Fruit fly (Drosophila melanogaster) whole organism, embryonic: ENCODE results near the gene CG6055.
A peak's percentile ranks its signal among the peaks of the same experiment; 100 is the strongest.

ENCODE experiments used
- ATbp ChIP-seq: fragments of 200-800 bp; sonication (Bioruptor generic); optimal IDR thresholded peaks from 2 replicates; lab custom pipeline; 2017; ENCODE audit warnings: missing biosample characterization, mild to moderate bottlenecking, missing genetic modification characterization, missing genetic modification reagents
- Abd-B ChIP-seq: fragments of 200-800 bp; sonication (Bioruptor generic); optimal IDR thresholded peaks from 2 replicates; lab custom pipeline; 2018; ENCODE audit warnings: missing biosample characterization, mild to moderate bottlenecking, missing genetic modification characterization, moderate library complexity
- Adf1 ChIP-seq: fragments of 200-800 bp; sonication (Bioruptor generic); IDR thresholded peaks from 2 replicates; pipeline ENCODE4 v1.3.6; 2022; ENCODE audit warnings: missing biosample characterization, missing genetic modification characterization
- CG10147 ChIP-seq: fragments of 200-800 bp; sonication (Bioruptor generic); optimal IDR thresholded peaks from 2 replicates; lab custom pipeline; 2019; ENCODE audit warnings: missing biosample characterization, mild to moderate bottlenecking, missing genetic modification characterization, moderate library complexity
- CG10959 ChIP-seq: fragments of 200-800 bp; sonication (Bioruptor generic); IDR thresholded peaks from 2 replicates; pipeline ENCODE4 v1.3.6; 2022; ENCODE audit warnings: missing biosample characterization, missing genetic modification characterization
- CG11504 ChIP-seq: fragments of 200-800 bp; sonication (Bioruptor generic); optimal IDR thresholded peaks from 3 replicates; lab custom pipeline; 2019; ENCODE audit warnings: missing biosample characterization, mild to moderate bottlenecking, missing genetic modification characterization, moderate library complexity
- CG11696 ChIP-seq: fragments of 200-800 bp; sonication (Bioruptor generic); IDR thresholded peaks from 2 replicates; pipeline ENCODE4 v1.3.6; 2022; ENCODE audit warnings: missing biosample characterization, missing genetic modification characterization
- CG13287 ChIP-seq: fragments of 200-800 bp; sonication (Bioruptor generic); IDR thresholded peaks from 2 replicates; pipeline ENCODE4 v1.3.6; 2022; ENCODE audit warnings: missing biosample characterization, missing genetic modification characterization; ENCODE audit not compliant: partially characterized antibody
- CG14050 ChIP-seq: fragments of 200-800 bp; sonication (Bioruptor generic); IDR thresholded peaks from 3 replicates; pipeline ENCODE4 v1.3.6; 2022; ENCODE audit warnings: missing biosample characterization, missing genetic modification characterization
- CG14710 ChIP-seq: fragments of 200-800 bp; sonication (Bioruptor generic); optimal IDR thresholded peaks from 3 replicates; lab custom pipeline; 2019; ENCODE audit warnings: missing biosample characterization, mild to moderate bottlenecking, missing genetic modification characterization, moderate library complexity
- CG1603 ChIP-seq: fragments of 200-800 bp; sonication (Bioruptor generic); optimal IDR thresholded peaks from 2 replicates; lab custom pipeline; 2019; ENCODE audit warnings: missing biosample characterization, mild to moderate bottlenecking, missing genetic modification characterization, moderate library complexity
- CG18011 ChIP-seq: fragments of 200-800 bp; sonication (Bioruptor generic); optimal IDR thresholded peaks from 2 replicates; lab custom pipeline; 2017; ENCODE audit warnings: missing biosample characterization, missing genetic modification characterization, mild to moderate bottlenecking, moderate library complexity, missing genotype
- CG1832 ChIP-seq: fragments of 200-800 bp; sonication (Bioruptor generic); optimal IDR thresholded peaks from 2 replicates; lab custom pipeline; 2017; ENCODE audit warnings: missing biosample characterization, mild to moderate bottlenecking, missing genetic modification characterization, inconsistent platforms
- CG30403 ChIP-seq: fragments of 200-800 bp; sonication (Bioruptor generic); optimal IDR thresholded peaks from 3 replicates; lab custom pipeline; 2016; ENCODE audit warnings: missing biosample characterization, missing genetic modification characterization
- CG3065 ChIP-seq: fragments of 200-800 bp; sonication (Bioruptor generic); optimal IDR thresholded peaks from 2 replicates; lab custom pipeline; 2016; ENCODE audit warnings: missing biosample characterization, missing genetic modification characterization
- CG33213 ChIP-seq: fragments of 200-800 bp; sonication (Bioruptor generic); optimal IDR thresholded peaks from 3 replicates; lab custom pipeline; 2016; ENCODE audit warnings: missing biosample characterization, missing genetic modification characterization
- CG33557 ChIP-seq: fragments of 200-800 bp; sonication (Bioruptor generic); optimal IDR thresholded peaks from 2 replicates; lab custom pipeline; 2019; ENCODE audit warnings: missing biosample characterization, mild to moderate bottlenecking, missing genetic modification characterization, moderate library complexity
- CG4404 ChIP-seq: fragments of 200-800 bp; sonication (Bioruptor generic); IDR thresholded peaks from 2 replicates; pipeline ENCODE4 v1.3.6; 2022; ENCODE audit warnings: missing biosample characterization, missing genetic modification characterization
- CG5953 ChIP-seq: fragments of 200-800 bp; sonication (Bioruptor generic); IDR thresholded peaks from 2 replicates; pipeline ENCODE4 v1.3.6; 2022; ENCODE audit warnings: missing biosample characterization, missing genetic modification characterization
- CG7372 ChIP-seq: fragments of 200-800 bp; sonication (Bioruptor generic); IDR thresholded peaks from 2 replicates; pipeline ENCODE4 v1.3.6; 2022; ENCODE audit warnings: missing biosample characterization, missing genetic modification characterization
- CG9876 ChIP-seq: fragments of 200-800 bp; sonication (Bioruptor generic); optimal IDR thresholded peaks from 2 replicates; lab custom pipeline; 2016; ENCODE audit warnings: missing biosample characterization, missing genetic modification characterization
- D ChIP-seq, 2 experiments: fragments of 200-800 bp in 1 of 2; fragments of >200 bp in 1 of 2; sonication (Bioruptor generic) in 1 of 2; optimal IDR thresholded peaks; 2 replicates in 1 of 2; 3 replicates in 1 of 2; lab custom pipeline; 2017; ENCODE audit warnings: mild to moderate bottlenecking in 1 of 2, missing biosample characterization in 1 of 2, missing genetic modification characterization in 1 of 2, missing genetic modification reagents in 1 of 2
- Fer3 ChIP-seq: fragments of 200-800 bp; sonication (Bioruptor generic); optimal IDR thresholded peaks from 2 replicates; lab custom pipeline; 2018; ENCODE audit warnings: missing biosample characterization, mild to moderate bottlenecking, missing genetic modification characterization, moderate library complexity
- Hey ChIP-seq: fragments of 200-800 bp; sonication (Bioruptor generic); optimal IDR thresholded peaks from 3 replicates; lab custom pipeline; 2018; ENCODE audit warnings: missing biosample characterization, mild to moderate bottlenecking, missing genetic modification characterization
- Lpt ChIP-seq: fragments of >200 bp; optimal IDR thresholded peaks from 2 replicates; lab custom pipeline; 2018; ENCODE audit warnings: missing biosample characterization, missing genetic modification characterization
- Mad ChIP-seq: fragments of 200-800 bp; sonication (Bioruptor generic); optimal IDR thresholded peaks from 2 replicates; lab custom pipeline; 2016; ENCODE audit warnings: missing biosample characterization, missing genetic modification characterization
- Mes4 ChIP-seq: fragments of 200-800 bp; sonication (Bioruptor generic); optimal IDR thresholded peaks from 2 replicates; lab custom pipeline; 2016; ENCODE audit warnings: missing biosample characterization, missing genetic modification characterization
- NFAT ChIP-seq: fragments of 200-800 bp; sonication (Bioruptor generic); IDR thresholded peaks from 2 replicates; pipeline ENCODE4 v1.3.6; 2022; ENCODE audit warnings: missing biosample characterization, missing genetic modification characterization
- Neu2 ChIP-seq: fragments of 200-800 bp; sonication (Bioruptor generic); optimal IDR thresholded peaks from 3 replicates; lab custom pipeline; 2016; ENCODE audit warnings: missing biosample characterization, missing genetic modification characterization, borderline replicate concordance
- NfI ChIP-seq: fragments of 200-800 bp; sonication (Bioruptor generic); optimal IDR thresholded peaks from 3 replicates; lab custom pipeline; 2018; ENCODE audit warnings: missing biosample characterization, mild to moderate bottlenecking, missing genetic modification characterization, moderate library complexity
- Ptx1 ChIP-seq: fragments of 200-800 bp; sonication (Bioruptor generic); IDR thresholded peaks from 2 replicates; pipeline ENCODE4 v1.3.6; 2022; ENCODE audit warnings: missing biosample characterization, missing genetic modification characterization
- az2 ChIP-seq: fragments of 200-800 bp; sonication (Bioruptor generic); optimal IDR thresholded peaks from 3 replicates; lab custom pipeline; 2016; ENCODE audit warnings: missing biosample characterization, missing genetic modification characterization
- bbx ChIP-seq: fragments of 200-800 bp; sonication (Bioruptor generic); IDR thresholded peaks from 2 replicates; pipeline ENCODE4 v1.3.6; 2022; ENCODE audit warnings: missing biosample characterization, missing genetic modification characterization; ENCODE audit not compliant: partially characterized antibody
- bigmax ChIP-seq: fragments of 200-800 bp; sonication (Bioruptor generic); optimal IDR thresholded peaks from 2 replicates; lab custom pipeline; 2018; ENCODE audit warnings: missing biosample characterization, mild to moderate bottlenecking, missing genetic modification characterization
- bsh ChIP-seq, 2 experiments: fragments of 200-800 bp; sonication (Bioruptor generic); optimal IDR thresholded peaks; 2 replicates each; lab custom pipeline; 2017 to 2018; ENCODE audit warnings: mild to moderate bottlenecking in 2 of 2, missing biosample characterization in 2 of 2, missing genetic modification characterization in 2 of 2, moderate library complexity in 1 of 2
- chif ChIP-seq, 2 experiments: fragments of 200-800 bp; sonication (Bioruptor generic); optimal IDR thresholded peaks; 3 replicates each; lab custom pipeline; 2016; ENCODE audit warnings: missing biosample characterization in 2 of 2, missing genetic modification characterization in 2 of 2
- dysf ChIP-seq: fragments of 200-800 bp; sonication (Bioruptor generic); IDR thresholded peaks from 3 replicates; pipeline ENCODE4 v1.3.6; 2022; ENCODE audit warnings: missing biosample characterization, missing genetic modification characterization
- esg ChIP-seq: fragments of 200-800 bp; sonication (Bioruptor generic); conservative IDR thresholded peaks from 2 replicates; pipeline ENCODE4 v1.3.6; 2022; ENCODE audit warnings: missing biosample characterization, missing genetic modification characterization
- fu2 ChIP-seq: fragments of 200-800 bp; sonication (Bioruptor generic); optimal IDR thresholded peaks from 2 replicates; lab custom pipeline; 2016; ENCODE audit warnings: missing biosample characterization, missing genetic modification characterization
- gce ChIP-seq: fragments of 200-800 bp; sonication (Bioruptor generic); IDR thresholded peaks from 3 replicates; pipeline ENCODE4 v1.3.6; 2022; ENCODE audit warnings: missing biosample characterization, missing genetic modification characterization
- gcm ChIP-seq: fragments of 200-800 bp; sonication (Bioruptor generic); optimal IDR thresholded peaks from 2 replicates; lab custom pipeline; 2019; ENCODE audit warnings: missing biosample characterization, mild to moderate bottlenecking, missing genetic modification characterization, moderate library complexity
- kay ChIP-seq: fragments of 200-800 bp; sonication (Bioruptor generic); optimal IDR thresholded peaks from 2 replicates; lab custom pipeline; 2016; ENCODE audit warnings: missing biosample characterization, missing genetic modification characterization
- onecut ChIP-seq: fragments of 200-800 bp; sonication (Bioruptor generic); IDR thresholded peaks from 2 replicates; pipeline ENCODE4 v1.3.6; 2022; ENCODE audit warnings: missing biosample characterization, missing genetic modification characterization
- p53 ChIP-seq: fragments of 200-800 bp; sonication (Bioruptor generic); optimal IDR thresholded peaks from 2 replicates; lab custom pipeline; 2016; ENCODE audit warnings: missing biosample characterization, missing genetic modification characterization
- psq ChIP-seq: fragments of 200-800 bp; sonication (Bioruptor generic); optimal IDR thresholded peaks from 2 replicates; lab custom pipeline; 2017; ENCODE audit warnings: missing biosample characterization, missing genetic modification characterization
- sna ChIP-seq: fragments of 200-800 bp; sonication (Bioruptor generic); IDR thresholded peaks from 2 replicates; pipeline ENCODE4 v1.3.6; 2022; ENCODE audit warnings: missing biosample characterization, missing genetic modification characterization; ENCODE audit not compliant: partially characterized antibody
- tgo ChIP-seq: fragments of 200-800 bp; sonication (Bioruptor generic); IDR thresholded peaks from 3 replicates; pipeline ENCODE4 v1.3.6; 2022; ENCODE audit warnings: missing biosample characterization, missing genetic modification characterization
- zen ChIP-seq: fragments of 200-800 bp; sonication (Bioruptor generic); optimal IDR thresholded peaks from 3 replicates; lab custom pipeline; 2018; ENCODE audit warnings: missing biosample characterization, mild to moderate bottlenecking, missing genetic modification characterization, moderate library complexity

Gene CG6055

DNA sequence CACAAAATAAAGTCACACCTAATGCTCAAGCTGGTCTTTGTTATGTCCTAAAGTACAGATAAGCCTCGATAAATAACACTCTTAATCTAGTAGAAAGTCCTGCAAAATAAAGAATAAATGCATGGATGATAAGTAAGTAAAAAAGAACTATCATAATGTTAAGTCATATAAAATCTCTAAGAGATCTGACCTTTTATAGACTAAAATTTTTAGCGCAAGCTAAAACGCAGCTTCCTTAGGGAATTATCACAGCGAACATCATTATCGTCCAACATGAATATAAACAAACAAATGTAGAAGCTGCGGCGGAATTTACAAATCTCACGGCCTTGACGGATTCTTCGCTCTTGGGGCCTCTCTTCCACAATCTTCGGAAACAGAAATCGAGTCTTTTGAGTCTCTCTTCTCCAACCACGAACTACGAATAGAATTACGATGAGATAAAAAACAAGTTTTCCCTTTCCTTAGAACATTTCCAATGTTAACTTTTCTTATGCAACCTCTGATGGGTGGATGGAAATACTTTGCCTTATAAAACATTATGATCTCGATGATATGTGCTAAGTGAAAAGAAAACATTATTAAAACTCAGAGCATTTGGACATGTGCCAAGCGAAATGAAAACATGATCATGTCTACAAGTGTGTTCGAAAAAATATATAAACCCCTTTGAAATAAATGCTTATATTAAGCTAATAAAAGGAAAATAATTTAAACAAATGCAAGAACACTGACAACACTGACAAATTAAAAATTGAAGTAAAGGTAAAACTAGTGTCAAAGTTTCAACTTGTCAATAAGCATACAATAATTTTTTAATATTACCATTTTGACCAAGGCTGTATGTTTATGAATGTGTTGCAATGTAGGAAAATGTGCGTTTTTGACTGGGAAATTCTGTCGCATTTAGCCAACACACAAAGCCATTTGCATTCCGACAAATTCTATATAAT, 28.3 kb downstream of the CG6055 start (continued):
- TF ChIP-seq Adf1 (peak; percentile 32; the same call in 1 of the 2 replicates), dysf (peak; percentile 79), bigmax (GFP tag; lab: Kevin White, UChicago) (no peak), esg (GFP tag; lab: Robert Waterston, UW) (peak; percentile 47), CG1832 (GFP tag; lab: Kevin White, UChicago) (no peak), CG3065 (GFP tag; lab: Kevin White, UChicago) (no peak), Mad (no peak), CG13287 (GFP tag; lab: Robert Waterston, UW) (no peak), Mes4 (no peak), Neu2 (GFP tag; lab: Kevin White, UChicago) (no peak), NfI (GFP tag; lab: Kevin White, UChicago) (no peak), CG33213 (no peak), CG30403 (GFP tag; lab: Kevin White, UChicago) (peak; percentile 54), CG7372 (GFP tag; lab: Robert Waterston, UW) (no peak), CG4404 (no peak), Lpt (GFP tag; lab: Kevin White, UChicago) (no peak), CG11504 (tag; lab: Kevin White, UChicago) (peak; percentile 62), sna (GFP tag; lab: Robert Waterston, UW) (no peak), CG10147 (GFP tag; lab: Kevin White, UChicago) (peak; percentile 32), az2 (peak; percentile 43), NFAT (no peak), bsh (GFP tag; optimal IDR thresholded peaks at IDR 0.05; lab: Kevin White, UChicago) (peak in 1 of 2 experiments; percentile 61), Abd-B (GFP tag; lab: Kevin White, UChicago) (no peak), Fer3 (tag; lab: Kevin White, UChicago) (no peak), bbx (no peak), fu2 (peak; percentile 8), gce (no peak), onecut (GFP tag; lab: Robert Waterston, UW) (peak; percentile 40), CG14050 (GFP tag; lab: Robert Waterston, UW) (no peak), CG18011 (GFP tag; lab: Kevin White, UChicago) (no peak), Hey (no peak), tgo (GFP tag; lab: Robert Waterston, UW) (peak; percentile 33; the same call in 1 of the 3 replicates), CG33557 (GFP tag; lab: Kevin White, UChicago) (peak; percentile 48), CG14710 (tag; lab: Kevin White, UChicago) (no peak), kay (no peak), CG11696 (GFP tag; lab: Robert Waterston, UW) (peak; percentile 70), Ptx1 (peak; percentile 26; the same call in 1 of the 2 replicates), chif (GFP tag; optimal IDR thresholded peaks at IDR 0.05; lab: Kevin White, UChicago) (no peak), gcm (peak; percentile 15), CG10959 (GFP tag; lab: Robert Waterston, UW) (peak; percentile 36; the same call in 1 of the 2 replicates), psq (GFP tag; lab: Kevin White, UChicago) (no peak), D (optimal IDR thresholded peaks at IDR 0.05; lab: Kevin White, UChicago) (no peak), D (GFP tag; optimal IDR thresholded peaks at IDR 0.05; lab: Kevin White, UChicago) (no peak), p53 (no peak), CG1603 (tag; lab: Kevin White, UChicago) (peak; percentile 27), CG5953 (GFP tag; lab: Robert Waterston, UW) (no peak), ATbp (no peak), zen (no peak), CG9876 (GFP tag; lab: Kevin White, UChicago) (no peak)
